Fruit fly (Drosophila melanogaster) ovary, adult (tissue): ENCODE data around the gene dsd.

Experiments used
- CG17801 ChIP-seq: fragments of 200-800 bp; optimal IDR thresholded peaks from 2 replicates; lab custom pipeline; 2019; ENCODE audit warnings: missing biosample characterization, mild to moderate bottlenecking, missing genetic modification characterization, moderate library complexity; ENCODE audit not compliant: partially characterized antibody

Gene dsd

dm6 chr3R:27607218-27607929, at the start of gene dsd, which contains the start of gene Tusp:
TSS of gene dsd (minus strand) at chr3R:27607396.
TSS of gene Tusp (plus strand) at chr3R:27607879.
- peak; percentile 11 for TF ChIP-seq CG17801

- no peak for TF ChIP-seq CG17801
Observed at dm6 chr3R:27655109-27655508, 47.9 kb upstream of the dsd start.

dm6 chr3R:27652156-27652810, 45.1 kb upstream of the dsd start, which contains the start of gene RpS10a:
TSS of gene RpS10a (plus strand) at chr3R:27652760.
- TF ChIP-seq CG17801: no peak

dm6 chr3R:27651710-27652109, 44.5 kb upstream of the dsd start:
- TF ChIP-seq CG17801: no peak

- no peak for TF ChIP-seq CG17801
Observed at dm6 chr3R:27647817-27648216, 40.6 kb upstream of the dsd start.

- TF ChIP-seq CG17801: no peak
Observed at dm6 chr3R:27643080-27643479, 35.9 kb upstream of the dsd start.

dm6 chr3R:27637264-27637860, 30.2 kb upstream of the dsd start:
- TF ChIP-seq CG17801: no peak

dm6 chr3R:27636720-27637119, 29.5 kb upstream of the dsd start:
- TF ChIP-seq CG17801: no peak

dm6 chr3R:27636010-27636584, 28.9 kb upstream of the dsd start, which contains the start of the genes CG5611 and Mtl:
TSS of gene CG5611 (minus strand) at chr3R:27636060.
TSS of gene Mtl (plus strand) at chr3R:27636412.
- TF ChIP-seq CG17801: peak; percentile 100

dm6 chr3R:27625911-27626310, 18.7 kb upstream of the dsd start, which contains the start of gene CG5612:
TSS of gene CG5612 (minus strand) at chr3R:27626011.
- TF ChIP-seq CG17801: no peak

- TF ChIP-seq CG17801: no peak
Observed at dm6 chr3R:27622993-27623392, 15.8 kb upstream of the dsd start.

dm6 chr3R:27621861-27622260, 14.7 kb upstream of the dsd start:
- TF ChIP-seq CG17801: no peak

dm6 chr3R:27616493-27616892, 9.3 kb upstream of the dsd start:
- no peak for TF ChIP-seq CG17801

dm6 chr3R:27613814-27614213, 6.6 kb upstream of the dsd start:
- no peak for TF ChIP-seq CG17801

- TF ChIP-seq CG17801: no peak
Observed at dm6 chr3R:27610622-27611021, 3.4 kb upstream of the dsd start.

- TF ChIP-seq CG17801: no peak
Observed at dm6 chr3R:27609118-27610042, 2.2 kb upstream of the dsd start.
